Fruit fly (Drosophila melanogaster) whole organism, embryonic: ENCODE results near the gene Jhbp13.

Source experiments
- CG13287 ChIP-seq: fragments of 200-800 bp; sonication (Bioruptor generic); IDR thresholded peaks from 2 replicates; pipeline ENCODE4 v1.3.6; 2022; ENCODE audit warnings: missing biosample characterization, missing genetic modification characterization; ENCODE audit not compliant: partially characterized antibody
- CG17802 ChIP-seq: fragments of 200-800 bp; sonication (Bioruptor generic); optimal IDR thresholded peaks from 2 replicates; lab custom pipeline; 2018; ENCODE audit warnings: missing biosample characterization, mild to moderate bottlenecking, missing genetic modification characterization, moderate library complexity
- CG30020 ChIP-seq: fragments of 200-800 bp; optimal IDR thresholded peaks from 2 replicates; lab custom pipeline; 2019; ENCODE audit warnings: missing biosample characterization, mild to moderate bottlenecking, missing genetic modification characterization, moderate library complexity
- CG6654 ChIP-seq: fragments of 200-800 bp; sonication (Bioruptor generic); optimal IDR thresholded peaks from 2 replicates; lab custom pipeline; 2017; ENCODE audit warnings: missing biosample characterization, mild to moderate bottlenecking, missing genetic modification characterization
- CG7357 ChIP-seq: fragments of 200-800 bp; sonication (Bioruptor generic); IDR thresholded peaks from 3 replicates; pipeline ENCODE4 v1.3.6; 2022; ENCODE audit warnings: missing biosample characterization, missing genetic modification characterization
- Fer1 ChIP-seq: fragments of 200-800 bp; sonication (Bioruptor generic); optimal IDR thresholded peaks from 2 replicates; lab custom pipeline; 2017; ENCODE audit warnings: missing biosample characterization, mild to moderate bottlenecking, missing genetic modification characterization
- HLH3B ChIP-seq: fragments of 200-800 bp; sonication (Bioruptor generic); IDR thresholded peaks from 2 replicates; pipeline ENCODE4 v1.3.6; 2022; ENCODE audit warnings: missing biosample characterization, missing genetic modification characterization
- lola ChIP-seq, 3 experiments: fragments of >200 bp in 2 of 3; fragments of 200-800 bp in 1 of 3; sonication (Bioruptor generic) in 1 of 3; optimal IDR thresholded peaks; 2 replicates each; lab custom pipeline; 2017 to 2019; ENCODE audit warnings: missing biosample characterization in 3 of 3, missing genetic modification characterization in 3 of 3, mild to moderate bottlenecking in 1 of 3, moderate library complexity in 1 of 3
- pnt ChIP-seq: fragments of 200-800 bp; sonication (Bioruptor generic); optimal IDR thresholded peaks from 3 replicates; lab custom pipeline; 2016; ENCODE audit warnings: missing biosample characterization, missing genetic modification characterization
- run ChIP-seq: fragments of 200-800 bp; sonication (Bioruptor generic); optimal IDR thresholded peaks from 3 replicates; lab custom pipeline; 2018; ENCODE audit warnings: missing biosample characterization, mild to moderate bottlenecking, missing genetic modification characterization

DNA sequence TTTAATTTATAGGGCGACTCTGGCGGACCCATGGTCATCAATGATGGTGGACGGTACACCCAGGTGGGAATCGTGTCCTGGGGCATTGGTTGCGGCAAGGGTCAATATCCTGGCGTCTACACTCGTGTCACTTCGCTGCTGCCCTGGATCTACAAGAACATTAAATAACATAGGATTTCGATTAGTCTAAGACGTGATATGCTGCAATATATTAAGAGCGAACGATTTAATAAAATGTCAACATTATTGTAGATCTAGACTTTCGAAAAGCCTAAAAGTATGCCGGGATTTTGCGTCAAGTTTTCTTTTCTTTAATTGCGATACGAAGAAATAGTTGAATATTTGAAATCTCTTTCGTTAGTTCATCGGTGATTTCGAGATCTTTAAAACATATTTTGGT is 17.4 kb downstream of the Jhbp13 start, which contains the start of gene Naa20B:
- TF ChIP-seq Fer1 (no peak), CG7357 (GFP tag; lab: Robert Waterston, UW) (no peak), CG17802 (tag; lab: Kevin White, UChicago) (no peak), run (tag; lab: Kevin White, UChicago) (no peak), CG6654 (GFP tag; lab: Kevin White, UChicago) (no peak), lola (GFP tag; optimal IDR thresholded peaks at IDR 0.05; lab: Kevin White, UChicago) (no peak), CG13287 (no peak), pnt (GFP tag; lab: Kevin White, UChicago) (no peak), HLH3B (GFP tag; lab: Robert Waterston, UW) (no peak), CG30020 (tag; lab: Kevin White, UChicago) (no peak)
